Worm (Caenorhabditis elegans): ENCODE data around the gene nhr-66.

- TF ChIP-seq zag-1 (tag; optimal IDR thresholded peaks at IDR 0.05) (no peak), nhr-11 (tag; optimal IDR thresholded peaks at IDR 0.05) (no peak), alr-1 (tag; optimal IDR thresholded peaks at IDR 0.05) (no peak), egl-27 (tag; optimal IDR thresholded peaks at IDR 0.05) (no peak), ceh-82 (tag; optimal IDR thresholded peaks at IDR 0.05) (no peak), nhr-6 (tag; optimal IDR thresholded peaks at IDR 0.05) (no peak), lin-13 (GFP tag; optimal IDR thresholded peaks at IDR 0.05) (no peak), nhr-237 (tag; optimal IDR thresholded peaks at IDR 0.05) (no peak), mdl-1 (tag; optimal IDR thresholded peaks at IDR 0.05) (no peak), unc-55 (GFP tag; optimal IDR thresholded peaks at IDR 0.05) (no peak), nhr-12 (tag; optimal IDR thresholded peaks at IDR 0.05) (no peak)
Measured at ce11 chrIV:8226474-8226873, 9.9 kb downstream of the nhr-66 start.
